Fruit fly (Drosophila melanogaster) whole organism, embryonic: Measurements from ENCODE around the gene wds.
A peak's percentile ranks its signal among the peaks of the same experiment; 100 is the strongest.

Experiments
- Abd-B ChIP-seq: fragments of 200-800 bp; sonication (Bioruptor generic); optimal IDR thresholded peaks from 2 replicates; lab custom pipeline; 2018; ENCODE audit warnings: missing biosample characterization, mild to moderate bottlenecking, missing genetic modification characterization, moderate library complexity
- Bgb ChIP-seq: fragments of 200-800 bp; sonication (Bioruptor generic); IDR thresholded peaks from 2 replicates; pipeline ENCODE4 v1.3.6; 2022; ENCODE audit warnings: missing biosample characterization, missing genetic modification characterization; ENCODE audit not compliant: partially characterized antibody
- CG10321 ChIP-seq: fragments of 200-800 bp; sonication (Bioruptor generic); IDR thresholded peaks from 2 replicates; pipeline ENCODE4 v1.3.6; 2022; ENCODE audit warnings: missing biosample characterization, missing genetic modification characterization
- CG10979 ChIP-seq: fragments of 200-800 bp; sonication (Bioruptor generic); optimal IDR thresholded peaks from 2 replicates; lab custom pipeline; 2018; ENCODE audit warnings: missing biosample characterization, mild to moderate bottlenecking, missing genetic modification characterization, moderate library complexity
- CG11247 ChIP-seq: fragments of 200-800 bp; sonication (Bioruptor generic); IDR thresholded peaks from 2 replicates; pipeline ENCODE4 v1.3.6; 2022; ENCODE audit warnings: missing biosample characterization, missing genetic modification characterization
- CG11560 ChIP-seq: fragments of 200-800 bp; sonication (Bioruptor generic); IDR thresholded peaks from 3 replicates; pipeline ENCODE4 v1.3.6; 2022; ENCODE audit warnings: missing biosample characterization, missing genetic modification characterization
- CG11696 ChIP-seq: fragments of 200-800 bp; sonication (Bioruptor generic); IDR thresholded peaks from 2 replicates; pipeline ENCODE4 v1.3.6; 2022; ENCODE audit warnings: missing biosample characterization, missing genetic modification characterization
- CG17359 ChIP-seq: fragments of 200-800 bp; sonication (Bioruptor generic); optimal IDR thresholded peaks from 3 replicates; lab custom pipeline; 2018; ENCODE audit warnings: missing biosample characterization, mild to moderate bottlenecking, missing genetic modification characterization, moderate library complexity
- CG17361 ChIP-seq: fragments of 200-800 bp; sonication (Bioruptor generic); IDR thresholded peaks from 3 replicates; pipeline ENCODE4 v1.3.6; 2022; ENCODE audit warnings: missing biosample characterization, missing genetic modification characterization
- CG17912 ChIP-seq: fragments of 200-800 bp; sonication (Bioruptor generic); optimal IDR thresholded peaks from 2 replicates; lab custom pipeline; 2018; ENCODE audit warnings: missing biosample characterization, mild to moderate bottlenecking, missing genetic modification characterization
- CG18476 ChIP-seq: fragments of 200-800 bp; sonication (Bioruptor generic); optimal IDR thresholded peaks from 2 replicates; lab custom pipeline; 2016; ENCODE audit warnings: missing biosample characterization, mild to moderate bottlenecking, missing genetic modification characterization
- CG3065 ChIP-seq: fragments of 200-800 bp; sonication (Bioruptor generic); optimal IDR thresholded peaks from 2 replicates; lab custom pipeline; 2016; ENCODE audit warnings: missing biosample characterization, missing genetic modification characterization
- CG31388 ChIP-seq: fragments of 200-800 bp; sonication (Bioruptor generic); optimal IDR thresholded peaks from 2 replicates; lab custom pipeline; 2016; ENCODE audit warnings: missing biosample characterization, missing genetic modification characterization
- CG32767 ChIP-seq: fragments of 200-800 bp; sonication (Bioruptor generic); IDR thresholded peaks from 2 replicates; pipeline ENCODE4 v1.3.6; 2022; ENCODE audit warnings: missing biosample characterization, missing genetic modification characterization
- CG5245 ChIP-seq: fragments of 200-800 bp; sonication (Bioruptor generic); optimal IDR thresholded peaks from 3 replicates; lab custom pipeline; 2016; ENCODE audit warnings: missing biosample characterization, missing genetic modification characterization
- CG6654 ChIP-seq: fragments of 200-800 bp; sonication (Bioruptor generic); optimal IDR thresholded peaks from 2 replicates; lab custom pipeline; 2017; ENCODE audit warnings: missing biosample characterization, mild to moderate bottlenecking, missing genetic modification characterization
- CG6813 ChIP-seq: fragments of 200-800 bp; sonication (Bioruptor generic); optimal IDR thresholded peaks from 2 replicates; lab custom pipeline; 2017; ENCODE audit warnings: missing biosample characterization, missing genetic modification characterization, mild to moderate bottlenecking, moderate library complexity, missing genetic modification reagents
- CG7786 ChIP-seq: fragments of 200-800 bp; sonication (Bioruptor generic); optimal IDR thresholded peaks from 2 replicates; lab custom pipeline; 2016; ENCODE audit warnings: missing biosample characterization, missing genetic modification characterization
- Dad ChIP-seq: fragments of 200-800 bp; sonication (Bioruptor generic); optimal IDR thresholded peaks from 3 replicates; lab custom pipeline; 2016; ENCODE audit warnings: missing biosample characterization, missing genetic modification characterization
- Deaf1 ChIP-seq: fragments of 200-800 bp; optimal IDR thresholded peaks from 3 replicates; lab custom pipeline; 2019; ENCODE audit warnings: missing biosample characterization, mild to moderate bottlenecking, missing genetic modification characterization, moderate library complexity
- Ets97D ChIP-seq: fragments of 200-800 bp; sonication (Bioruptor generic); optimal IDR thresholded peaks from 3 replicates; lab custom pipeline; 2016; ENCODE audit warnings: missing biosample characterization, missing genetic modification characterization
- HmgD ChIP-seq: fragments of 200-800 bp; sonication (Bioruptor generic); optimal IDR thresholded peaks from 3 replicates; lab custom pipeline; 2016; ENCODE audit warnings: missing biosample characterization, missing genetic modification characterization
- HmgZ ChIP-seq: fragments of 200-800 bp; sonication (Bioruptor generic); optimal IDR thresholded peaks from 2 replicates; lab custom pipeline; 2018; ENCODE audit warnings: missing biosample characterization, mild to moderate bottlenecking, missing genetic modification characterization
- Hmr ChIP-seq: fragments of 200-800 bp; sonication (Bioruptor generic); optimal IDR thresholded peaks from 3 replicates; lab custom pipeline; 2017; ENCODE audit warnings: mild to moderate bottlenecking, missing biosample characterization, missing genetic modification reagents, missing genetic modification characterization
- Hr51 ChIP-seq, 2 experiments: fragments of 200-800 bp; sonication (Bioruptor generic); optimal IDR thresholded peaks; 2 replicates in 1 of 2; 3 replicates in 1 of 2; lab custom pipeline; 2016 to 2018; ENCODE audit warnings: missing biosample characterization in 2 of 2, missing genetic modification characterization in 2 of 2, mild to moderate bottlenecking in 1 of 2, moderate library complexity in 1 of 2
- Hsf ChIP-seq: fragments of 200-800 bp; sonication (Bioruptor generic); optimal IDR thresholded peaks from 3 replicates; lab custom pipeline; 2016; ENCODE audit warnings: missing biosample characterization, missing genetic modification characterization
- Kr ChIP-seq: fragments of 200-800 bp; sonication (Bioruptor generic); optimal IDR thresholded peaks from 2 replicates; lab custom pipeline; 2017; ENCODE audit warnings: missing biosample characterization, mild to moderate bottlenecking, missing genetic modification characterization
- NK7.1 ChIP-seq: fragments of 200-800 bp; sonication (Bioruptor generic); optimal IDR thresholded peaks from 3 replicates; lab custom pipeline; 2016; ENCODE audit warnings: missing biosample characterization, missing genetic modification characterization
- Six4 ChIP-seq: fragments of 200-800 bp; sonication (Bioruptor generic); optimal IDR thresholded peaks from 2 replicates; lab custom pipeline; 2016; ENCODE audit warnings: missing biosample characterization, missing genetic modification characterization
- Tbp ChIP-seq: fragments of >200 bp; optimal IDR thresholded peaks from 2 replicates; lab custom pipeline; 2018; ENCODE audit warnings: missing biosample characterization, missing genetic modification characterization
- aop ChIP-seq: fragments of 200-800 bp; sonication (Bioruptor generic); IDR thresholded peaks from 2 replicates; pipeline ENCODE4 v1.3.6; 2022; ENCODE audit warnings: missing biosample characterization, missing genetic modification characterization
- cwo ChIP-seq: fragments of 200-800 bp; sonication (Bioruptor generic); optimal IDR thresholded peaks from 3 replicates; lab custom pipeline; 2017; ENCODE audit warnings: missing biosample characterization, missing genetic modification characterization, mild to moderate bottlenecking, moderate library complexity, missing genetic modification reagents
- fd96Cb ChIP-seq: fragments of 200-800 bp; sonication (Bioruptor generic); optimal IDR thresholded peaks from 2 replicates; lab custom pipeline; 2018; ENCODE audit warnings: missing biosample characterization, mild to moderate bottlenecking, missing genetic modification characterization, moderate library complexity
- grau ChIP-seq: fragments of 200-800 bp; optimal IDR thresholded peaks from 3 replicates; lab custom pipeline; 2019; ENCODE audit warnings: missing biosample characterization, mild to moderate bottlenecking, missing genetic modification characterization, moderate library complexity
- gro ChIP-seq: fragments of 200-800 bp; sonication (Bioruptor generic); optimal IDR thresholded peaks from 2 replicates; lab custom pipeline; 2016; ENCODE audit warnings: missing biosample characterization, missing genetic modification characterization
- gt ChIP-seq: fragments of 200-800 bp; sonication (Bioruptor generic); IDR thresholded peaks from 2 replicates; pipeline ENCODE4 v1.3.6; 2022; ENCODE audit warnings: missing biosample characterization, missing genetic modification characterization
- h ChIP-seq: fragments of >200 bp; optimal IDR thresholded peaks from 2 replicates; lab custom pipeline; 2017
- knrl ChIP-seq: fragments of 200-800 bp; sonication (Bioruptor generic); IDR thresholded peaks from 3 replicates; pipeline ENCODE4 v1.3.6; 2022; ENCODE audit warnings: missing biosample characterization, missing genetic modification characterization; ENCODE audit not compliant: partially characterized antibody
- lab ChIP-seq: fragments of 200-800 bp; sonication (Bioruptor generic); optimal IDR thresholded peaks from 3 replicates; lab custom pipeline; 2017; ENCODE audit warnings: missing biosample characterization, missing genetic modification characterization, mild to moderate bottlenecking, moderate library complexity, missing genetic modification reagents
- lmd ChIP-seq: fragments of 200-800 bp; sonication (Bioruptor generic); IDR thresholded peaks from 2 replicates; pipeline ENCODE4 v1.3.6; 2022; ENCODE audit warnings: missing biosample characterization, missing genetic modification characterization
- nerfin-2 ChIP-seq: fragments of 200-800 bp; sonication (Bioruptor generic); IDR thresholded peaks from 2 replicates; pipeline ENCODE4 v1.3.6; 2022; ENCODE audit warnings: missing biosample characterization, missing genetic modification characterization; ENCODE audit not compliant: partially characterized antibody
- onecut ChIP-seq: fragments of 200-800 bp; sonication (Bioruptor generic); IDR thresholded peaks from 2 replicates; pipeline ENCODE4 v1.3.6; 2022; ENCODE audit warnings: missing biosample characterization, missing genetic modification characterization
- pita ChIP-seq: fragments of 200-800 bp; sonication (Bioruptor generic); optimal IDR thresholded peaks from 2 replicates; lab custom pipeline; 2017; ENCODE audit warnings: missing biosample characterization, mild to moderate bottlenecking, missing genetic modification characterization
- ro ChIP-seq: fragments of 200-800 bp; sonication (Bioruptor generic); IDR thresholded peaks from 2 replicates; pipeline ENCODE4 v1.3.6; 2022; ENCODE audit warnings: missing biosample characterization, missing genetic modification characterization
- sd ChIP-seq: fragments of 200-800 bp; sonication (Bioruptor generic); optimal IDR thresholded peaks from 3 replicates; lab custom pipeline; 2018; ENCODE audit warnings: missing biosample characterization, mild to moderate bottlenecking, missing genetic modification characterization, moderate library complexity
- sisA ChIP-seq: fragments of 200-800 bp; sonication (Bioruptor generic); IDR thresholded peaks from 2 replicates; pipeline ENCODE4 v1.3.6; 2022; ENCODE audit warnings: missing biosample characterization, missing genetic modification characterization
- slbo ChIP-seq: fragments of 200-800 bp; sonication (Bioruptor generic); IDR thresholded peaks from 2 replicates; pipeline ENCODE4 v1.3.6; 2022; ENCODE audit warnings: missing biosample characterization, missing genetic modification characterization
- slp2 ChIP-seq: fragments of 200-800 bp; sonication (Bioruptor generic); optimal IDR thresholded peaks from 2 replicates; lab custom pipeline; 2016; ENCODE audit warnings: missing biosample characterization, missing genetic modification characterization
- tna ChIP-seq: fragments of 200-800 bp; sonication (Bioruptor generic); IDR thresholded peaks from 2 replicates; pipeline ENCODE4 v1.3.6; 2022; ENCODE audit warnings: missing biosample characterization, missing genetic modification characterization; ENCODE audit not compliant: partially characterized antibody
- tup ChIP-seq: fragments of 200-800 bp; sonication (Bioruptor generic); optimal IDR thresholded peaks from 2 replicates; lab custom pipeline; 2016; ENCODE audit warnings: missing biosample characterization, mild to moderate bottlenecking, missing genetic modification characterization, moderate library complexity
- vvl ChIP-seq: fragments of 200-800 bp; sonication (Bioruptor generic); IDR thresholded peaks from 2 replicates; pipeline ENCODE4 v1.3.6; 2022; ENCODE audit warnings: missing biosample characterization, missing genetic modification characterization
- z ChIP-seq: fragments of 200-800 bp; sonication (Bioruptor generic); IDR thresholded peaks from 3 replicates; pipeline ENCODE4 v1.3.6; 2022; ENCODE audit warnings: missing biosample characterization, missing genetic modification characterization

Gene wds

DNA sequence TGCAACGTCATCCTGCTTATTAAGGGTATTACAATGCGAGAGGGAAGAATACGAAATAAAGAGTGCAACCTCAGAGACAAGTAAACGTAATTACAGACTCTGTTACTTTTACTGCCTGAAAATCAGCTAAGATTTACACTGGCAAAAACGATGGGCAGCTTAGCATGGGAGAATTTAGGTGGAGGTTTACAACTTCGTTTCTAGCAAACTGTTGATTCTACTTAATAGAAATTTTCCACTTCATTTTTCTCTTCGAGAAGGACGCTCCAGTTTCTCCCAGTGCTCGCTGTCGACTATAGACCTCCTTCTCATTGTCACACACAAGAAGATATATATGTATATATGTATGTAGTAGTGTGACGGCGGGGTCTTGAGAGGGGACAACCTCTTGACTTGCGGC lies 49.6 kb upstream of the wds start (continued):
- no peak for TF ChIP-seq Dad (GFP tag; lab: Kevin White, UChicago)
- no peak for TF ChIP-seq onecut (GFP tag; lab: Robert Waterston, UW)
- no peak for TF ChIP-seq CG11560 (tag; lab: Robert Waterston, UW)
- TF ChIP-seq sd = no peak
- TF ChIP-seq h = no peak
- TF ChIP-seq sisA (GFP tag; lab: Robert Waterston, UW) = peak; percentile 76
- no peak for TF ChIP-seq tup
- TF ChIP-seq fd96Cb = no peak
- TF ChIP-seq CG3065 (GFP tag; lab: Kevin White, UChicago) = no peak
- TF ChIP-seq aop (GFP tag; lab: Robert Waterston, UW) = 0 out of 2 replicates have a peak, but pooled peaks have one; percentile 17
- 0 out of 2 replicates have a peak, but pooled peaks have one; percentile 27 for TF ChIP-seq CG32767 (GFP tag; lab: Robert Waterston, UW)
- TF ChIP-seq CG11247 = no peak
- peak; percentile 3 for TF ChIP-seq Hmr (GFP tag; lab: Kevin White, UChicago)
- TF ChIP-seq ro = no peak
- no peak for TF ChIP-seq NK7.1 (GFP tag; lab: Kevin White, UChicago)
- TF ChIP-seq tna (GFP tag; lab: Robert Waterston, UW) = no peak
- TF ChIP-seq CG10321 = no peak
- TF ChIP-seq Hsf (GFP tag; lab: Kevin White, UChicago) = peak; percentile 24
- TF ChIP-seq CG6654 (GFP tag; lab: Kevin White, UChicago) = no peak
- TF ChIP-seq knrl (GFP tag; lab: Robert Waterston, UW) = no peak
- no peak for TF ChIP-seq CG18476
- TF ChIP-seq lab = no peak
- peak in 1 of 2 experiments; percentile 44 for TF ChIP-seq Hr51 (GFP tag; optimal IDR thresholded peaks at IDR 0.05; lab: Kevin White, UChicago)
- TF ChIP-seq gt (GFP tag; lab: Robert Waterston, UW) = no peak
- TF ChIP-seq nerfin-2 (GFP tag; lab: Robert Waterston, UW) = no peak
- peak; percentile 55 for TF ChIP-seq lmd (GFP tag; lab: Robert Waterston, UW)
- no peak for TF ChIP-seq gro (GFP tag; lab: Kevin White, UChicago)
- TF ChIP-seq Deaf1 = no peak
- peak; percentile 22 for TF ChIP-seq CG7786 (GFP tag; lab: Kevin White, UChicago)
- TF ChIP-seq CG11696 (GFP tag; lab: Robert Waterston, UW) = peak; percentile 30; the same call in 1 of the 2 replicates
- TF ChIP-seq Abd-B (GFP tag; lab: Kevin White, UChicago) = no peak
- no peak for TF ChIP-seq CG6813 (GFP tag; lab: Kevin White, UChicago)
- peak; percentile 31 for TF ChIP-seq CG10979
- TF ChIP-seq z (GFP tag; lab: Robert Waterston, UW) = no peak
- TF ChIP-seq Kr (GFP tag; lab: Kevin White, UChicago) = no peak
- TF ChIP-seq CG17361 = peak; percentile 43; the same call in 2 of the 3 replicates
- peak; percentile 45 for TF ChIP-seq grau (tag; lab: Kevin White, UChicago)
- no peak for TF ChIP-seq Bgb (GFP tag; lab: Robert Waterston, UW)
- TF ChIP-seq Six4 = no peak
- no peak for TF ChIP-seq CG17912 (GFP tag; lab: Kevin White, UChicago)
- no peak for TF ChIP-seq HmgD (GFP tag; lab: Kevin White, UChicago)
- TF ChIP-seq CG5245 = no peak
- no peak for TF ChIP-seq HmgZ (tag; lab: Kevin White, UChicago)
- no peak for TF ChIP-seq Ets97D (GFP tag; lab: Kevin White, UChicago)
- TF ChIP-seq slp2 (GFP tag; lab: Kevin White, UChicago) = peak; percentile 45
- TF ChIP-seq vvl (GFP tag; lab: Robert Waterston, UW) = peak; percentile 63
- no peak for TF ChIP-seq cwo
- no peak for TF ChIP-seq pita
- peak; percentile 11 for TF ChIP-seq CG17359 (tag; lab: Kevin White, UChicago)
- TF ChIP-seq CG31388 = no peak
- peak; percentile 64 for TF ChIP-seq slbo (GFP tag; lab: Robert Waterston, UW)
- no peak for TF ChIP-seq Tbp
